Worm (Caenorhabditis elegans) whole organism, L4/young adult: ENCODE results near the gene toca-1.

Experiments
- W03F9.2 ChIP-seq: fragments of 150-350 bp; optimal IDR thresholded peaks from 2 replicates; lab custom pipeline; 2014; ENCODE audit warnings: missing biosample characterization, missing genetic modification characterization
- him-1 ChIP-seq: sonication (generic microtip); optimal IDR thresholded peaks from 2 replicates; lab custom pipeline; 2016; ENCODE audit warnings: missing genotype, missing genetic modification reagents, missing genetic modification characterization, missing compliant biosample characterization

DNA sequence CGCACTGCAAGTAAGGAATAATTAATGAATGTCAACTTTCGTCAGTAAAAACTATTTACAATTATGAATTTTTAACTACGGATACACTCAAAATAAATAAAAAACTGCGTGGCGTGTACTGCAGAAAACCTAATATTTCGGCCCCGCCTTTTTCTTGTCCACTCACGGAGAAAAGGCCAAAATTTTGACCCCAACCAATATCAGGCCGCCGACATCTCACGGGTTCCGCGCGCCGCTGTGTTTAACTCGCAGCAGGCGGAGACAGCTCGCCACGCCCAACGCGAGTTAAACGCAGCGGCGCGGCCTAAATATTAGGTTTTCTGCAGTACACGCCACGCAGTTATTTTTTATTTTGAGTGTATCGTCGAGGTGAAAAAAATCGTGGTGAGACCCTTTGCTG lies 50.1 kb downstream of the toca-1 start:
- TF ChIP-seq him-1 (tag; lab: Kevin White, UChicago) (no peak), W03F9.2 (tag; lab: Kevin White, UChicago) (no peak)
